Worm (Caenorhabditis elegans) whole organism, L4 larva: ENCODE measurements around the gene sucg-1.
A peak's percentile ranks its signal among the peaks of the same experiment; 100 is the strongest.

Source experiments
- ZK337.2 ChIP-seq: fragments of 200-800 bp; sonication (Bioruptor generic); IDR thresholded peaks from 2 replicates; pipeline ENCODE4 v1.3.6; 2022; ENCODE audit warnings: missing genetic modification reagents, missing genetic modification characterization, missing compliant biosample characterization
- ceh-32 ChIP-seq: sonication (generic microtip); optimal IDR thresholded peaks from 2 replicates; lab custom pipeline; 2016; ENCODE audit warnings: mild to moderate bottlenecking, missing genetic modification characterization, missing compliant biosample characterization; ENCODE audit not compliant: poor library complexity
- ceh-62 ChIP-seq: sonication (generic microtip); optimal IDR thresholded peaks from 2 replicates; lab custom pipeline; 2017; ENCODE audit warnings: missing biosample characterization, missing genetic modification characterization
- daf-19 ChIP-seq: fragments of 200-800 bp; sonication (Bioruptor generic); conservative IDR thresholded peaks from 2 replicates; pipeline ENCODE4 v1.3.6; 2022; ENCODE audit warnings: missing genetic modification characterization, missing compliant biosample characterization
- lin-13 ChIP-seq: fragments of 150-350 bp; optimal IDR thresholded peaks from 2 replicates; lab custom pipeline; 2014; ENCODE audit warnings: missing biosample characterization, missing genetic modification reagents, missing genetic modification characterization
- lin-38 ChIP-seq: fragments of 200-800 bp; sonication (Bioruptor generic); IDR thresholded peaks from 2 replicates; pipeline ENCODE4 v1.3.6; 2022; ENCODE audit warnings: missing genetic modification reagents, missing genetic modification characterization, missing compliant biosample characterization
- lsy-2 ChIP-seq, 2 experiments: fragments of 150-350 bp in 1 of 2; sonication (generic microtip) in 1 of 2; optimal IDR thresholded peaks; 2 replicates each; lab custom pipeline; 2014 to 2017; ENCODE audit warnings: missing biosample characterization in 2 of 2, missing genetic modification characterization in 2 of 2
- mep-1 ChIP-seq: fragments of 150-350 bp; sonication (generic microtip); optimal IDR thresholded peaks from 3 replicates; lab custom pipeline; 2014; ENCODE audit warnings: missing biosample characterization, missing genetic modification characterization
- nhr-10 ChIP-seq: fragments of 150-350 bp; optimal IDR thresholded peaks from 2 replicates; lab custom pipeline; 2014; ENCODE audit warnings: missing biosample characterization, missing genetic modification characterization
- nhr-76 ChIP-seq: fragments of 150-350 bp; optimal IDR thresholded peaks from 2 replicates; lab custom pipeline; 2014; ENCODE audit warnings: missing biosample characterization, missing genetic modification characterization
- pha-4 ChIP-seq, 2 experiments: fragments of 150-350 bp in 1 of 2; fragments of 200-800 bp in 1 of 2; sonication (Bioruptor generic) in 1 of 2; IDR thresholded peaks in 1 of 2; optimal IDR thresholded peaks in 1 of 2; 2 replicates each; pipeline versions ENCODE4 v1.3.6 to Lab custom; 2014 to 2022; ENCODE audit warnings: missing genetic modification characterization in 2 of 2, missing genetic modification reagents in 2 of 2, missing biosample characterization in 1 of 2, missing compliant biosample characterization in 1 of 2
- spr-3 ChIP-seq: fragments of 200-800 bp; sonication (Bioruptor generic); optimal IDR thresholded peaks from 2 replicates; lab custom pipeline; 2018; ENCODE audit warnings: mild to moderate bottlenecking, missing genetic modification characterization, missing compliant biosample characterization

DNA sequence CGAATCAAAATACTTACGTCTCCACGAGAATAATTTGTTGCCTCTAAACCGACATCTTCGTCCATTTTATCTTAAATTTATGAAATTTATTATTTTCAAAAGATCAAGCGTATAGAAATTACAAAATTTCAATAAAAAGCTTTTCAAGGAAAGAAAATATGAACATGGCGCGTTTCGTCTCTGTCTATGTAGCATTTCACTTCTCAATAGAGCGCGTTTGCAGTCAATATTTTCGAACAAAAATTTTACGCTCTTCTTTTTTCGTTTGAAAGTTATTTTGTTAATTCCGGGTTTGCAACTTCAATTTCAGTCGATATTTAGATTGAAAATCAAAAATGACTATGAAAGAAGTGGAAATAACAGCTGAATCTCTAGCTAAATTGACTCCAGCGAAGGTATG is 45.5 kb downstream of the sucg-1 start, which contains the start of the genes hcf-1 and swd-2.2:
- TF ChIP-seq ceh-62 (tag; lab: Kevin White, UChicago) (no peak), ZK337.2 (GFP tag; lab: Robert Waterston, UW) (no peak), ceh-32 (tag; lab: Kevin White, UChicago) (no peak), pha-4 (GFP tag; IDR thresholded peaks at IDR 0.05; lab: Robert Waterston, UW) (no peak), pha-4 (tag; optimal IDR thresholded peaks at IDR 0.05; lab: Kevin White, UChicago) (no peak), nhr-10 (tag; lab: Kevin White, UChicago) (no peak), nhr-76 (tag; lab: Kevin White, UChicago) (no peak), lsy-2 (tag; optimal IDR thresholded peaks at IDR 0.05; lab: Kevin White, UChicago) (peak in 1 of 2 experiments; percentile 63), lin-13 (GFP tag; lab: Kevin White, UChicago) (no peak), daf-19 (no peak), spr-3 (no peak), mep-1 (no peak), lin-38 (GFP tag; lab: Robert Waterston, UW) (peak; percentile 93)
